Worm (Caenorhabditis elegans) whole organism, mixed stage, embryonic: ENCODE results near the gene cyn-12.

Source experiments
- bed-3 ChIP-seq: fragments of 200-800 bp; sonication (Bioruptor generic); optimal IDR thresholded peaks from 3 replicates; lab custom pipeline; 2018; ENCODE audit warnings: mild to moderate bottlenecking, missing genetic modification characterization, moderate library complexity, missing compliant biosample characterization
- blmp-1 ChIP-seq: fragments of 150-350 bp; optimal IDR thresholded peaks from 2 replicates; lab custom pipeline; 2014; ENCODE audit warnings: missing biosample characterization, missing genetic modification characterization
- ceh-39 ChIP-seq: fragments of 150-350 bp; optimal IDR thresholded peaks from 2 replicates; lab custom pipeline; 2014; ENCODE audit warnings: missing biosample characterization, missing genetic modification characterization
- elt-1 ChIP-seq: sonication (generic microtip); optimal IDR thresholded peaks from 2 replicates; lab custom pipeline; 2017; ENCODE audit warnings: missing genetic modification characterization, mild to moderate bottlenecking, missing compliant biosample characterization, antibody characterized with exemption, moderate library complexity, borderline replicate concordance; ENCODE audit not compliant: insufficient read depth
- elt-3 ChIP-seq: fragments of 150-350 bp; optimal IDR thresholded peaks from 2 replicates; lab custom pipeline; 2014; ENCODE audit warnings: missing biosample characterization, missing genetic modification characterization
- lin-13 ChIP-seq: fragments of 150-350 bp; optimal IDR thresholded peaks from 2 replicates; lab custom pipeline; 2014; ENCODE audit warnings: missing biosample characterization, missing genetic modification characterization
- mep-1 ChIP-seq: fragments of 150-350 bp; optimal IDR thresholded peaks from 2 replicates; lab custom pipeline; 2017; ENCODE audit warnings: missing biosample characterization, missing genetic modification reagents, missing genetic modification characterization, inconsistent platforms
- nhr-12 ChIP-seq: fragments of 150-350 bp; optimal IDR thresholded peaks from 2 replicates; lab custom pipeline; 2014; ENCODE audit warnings: missing biosample characterization, missing genetic modification characterization
- nhr-237 ChIP-seq: fragments of 150-350 bp; optimal IDR thresholded peaks from 2 replicates; lab custom pipeline; 2014; ENCODE audit warnings: missing biosample characterization, missing genetic modification characterization
- nhr-28 ChIP-seq: fragments of 150-350 bp; optimal IDR thresholded peaks from 2 replicates; lab custom pipeline; 2014; ENCODE audit warnings: missing biosample characterization, missing genetic modification characterization
- nhr-76 ChIP-seq: sonication (generic microtip); optimal IDR thresholded peaks from 2 replicates; lab custom pipeline; 2017; ENCODE audit warnings: missing biosample characterization, missing genetic modification characterization
- pha-4 ChIP-seq: fragments of 150-350 bp; optimal IDR thresholded peaks from 2 replicates; lab custom pipeline; 2018; ENCODE audit warnings: missing biosample characterization, missing genetic modification reagents, missing genetic modification characterization
- unc-39 ChIP-seq: fragments of 150-350 bp; optimal IDR thresholded peaks from 2 replicates; lab custom pipeline; 2014; ENCODE audit warnings: missing biosample characterization, missing genetic modification characterization

- no peak for TF ChIP-seq elt-1
- no peak for TF ChIP-seq lin-13 (tag; lab: Kevin White, UChicago)
- TF ChIP-seq ceh-39: no peak
- TF ChIP-seq nhr-76 (tag; lab: Kevin White, UChicago): no peak
- TF ChIP-seq bed-3 (GFP tag; lab: Kevin White, UChicago): no peak
- TF ChIP-seq pha-4 (tag; lab: Kevin White, UChicago): no peak
- TF ChIP-seq blmp-1 (tag; lab: Kevin White, UChicago): no peak
- TF ChIP-seq mep-1 (tag; lab: Kevin White, UChicago): no peak
- TF ChIP-seq unc-39 (tag; lab: Kevin White, UChicago): no peak
- TF ChIP-seq nhr-12 (tag; lab: Kevin White, UChicago): no peak
- TF ChIP-seq nhr-28 (tag; lab: Kevin White, UChicago): no peak
- TF ChIP-seq nhr-237 (tag; lab: Kevin White, UChicago): no peak
- no peak for TF ChIP-seq elt-3 (tag; lab: Kevin White, UChicago)
Observed at ce11 chrIV:7096097-7096496, 36.9 kb downstream of the cyn-12 start.
